Fruit fly (Drosophila melanogaster): ENCODE measurements around the gene CG7110.

CG7110 gene

dm6 chr2L:13399565-13399964 is 774 bp downstream of the CG7110 start (continued):
- TF ChIP-seq Vsx1 (GFP tag; optimal IDR thresholded peaks at IDR 0.05): no peak
- no peak for TF ChIP-seq ara (GFP tag; IDR thresholded peaks at IDR 0.05)
- TF ChIP-seq fd64A (GFP tag; optimal IDR thresholded peaks at IDR 0.05): no peak
- TF ChIP-seq pita (GFP tag; optimal IDR thresholded peaks at IDR 0.05): no peak
- no peak for TF ChIP-seq hbn (GFP tag; IDR thresholded peaks at IDR 0.05; ENCODE audit: partially characterized antibody)
- no peak for TF ChIP-seq Awh (GFP tag; IDR thresholded peaks at IDR 0.05)
- TF ChIP-seq CG6791 (GFP tag; IDR thresholded peaks at IDR 0.05; ENCODE audit: partially characterized antibody): no peak
- no peak for TF ChIP-seq CoRest (tag; optimal IDR thresholded peaks at IDR 0.05)
- TF ChIP-seq Pdp1 (GFP tag; optimal IDR thresholded peaks at IDR 0.05): peak in 1 of 2 experiments; percentile 4
- TF ChIP-seq MTF-1 (GFP tag; optimal IDR thresholded peaks at IDR 0.05; ENCODE audit: borderline replicate concordance): no peak
- no peak for TF ChIP-seq CG2202 (tag; optimal IDR thresholded peaks at IDR 0.05)
- no peak for TF ChIP-seq CG12155 (GFP tag; optimal IDR thresholded peaks at IDR 0.05)
- TF ChIP-seq Chrac-16 (GFP tag; optimal IDR thresholded peaks at IDR 0.05): no peak
- no peak for TF ChIP-seq CG14050 (GFP tag; IDR thresholded peaks at IDR 0.05)
- no peak for TF ChIP-seq fd96Cb (tag; optimal IDR thresholded peaks at IDR 0.05)
- peak; percentile 46; the same call in 1 of the 2 replicates for TF ChIP-seq slbo (GFP tag; IDR thresholded peaks at IDR 0.05)
- no peak for TF ChIP-seq CkIIα-i1 (GFP tag; IDR thresholded peaks at IDR 0.05)
- TF ChIP-seq CG32767 (GFP tag; IDR thresholded peaks at IDR 0.05): no peak
- TF ChIP-seq CG9215 (GFP tag; IDR thresholded peaks at IDR 0.05): no peak
- TF ChIP-seq CG12391 (tag; optimal IDR thresholded peaks at IDR 0.05): peak; percentile 2
- TF ChIP-seq maf-S (GFP tag; optimal IDR thresholded peaks at IDR 0.05): no peak
- no peak for TF ChIP-seq Asciz (GFP tag; optimal IDR thresholded peaks at IDR 0.05)
- TF ChIP-seq gcm2 (GFP tag; optimal IDR thresholded peaks at IDR 0.05): no peak
- TF ChIP-seq zfh2 (GFP tag; optimal IDR thresholded peaks at IDR 0.05): no peak
- no peak for TF ChIP-seq CG13287 (GFP tag; IDR thresholded peaks at IDR 0.05; ENCODE audit: partially characterized antibody)
- no peak for TF ChIP-seq CG9437 (GFP tag; optimal IDR thresholded peaks at IDR 0.05)
- TF ChIP-seq dmrt99B (tag; optimal IDR thresholded peaks at IDR 0.05): peak; percentile 11
- no peak for TF ChIP-seq CG30431 (GFP tag; optimal IDR thresholded peaks at IDR 0.05)
- no peak for TF ChIP-seq NFAT (GFP tag; IDR thresholded peaks at IDR 0.05)
- no peak for TF ChIP-seq Lhr (GFP tag; optimal IDR thresholded peaks at IDR 0.05)
- TF ChIP-seq ttk (GFP tag; IDR thresholded peaks at IDR 0.05): no peak
- TF ChIP-seq CG1647 (GFP tag; optimal IDR thresholded peaks at IDR 0.05): no peak
- TF ChIP-seq CG2889 (GFP tag; IDR thresholded peaks at IDR 0.05): no peak
- TF ChIP-seq bowl (GFP tag; IDR thresholded peaks at IDR 0.05): no peak
- TF ChIP-seq CG12942 (GFP tag; optimal IDR thresholded peaks at IDR 0.05): no peak
- TF ChIP-seq br (optimal IDR thresholded peaks at IDR 0.05): no peak
- peak; percentile 22 for TF ChIP-seq CG2678 (tag; optimal IDR thresholded peaks at IDR 0.05)
- no peak for TF ChIP-seq CG14014 (GFP tag; IDR thresholded peaks at IDR 0.05)
- no peak for TF ChIP-seq CG7963 (GFP tag; IDR thresholded peaks at IDR 0.05; ENCODE audit: partially characterized antibody)
- no peak for TF ChIP-seq trem (tag; optimal IDR thresholded peaks at IDR 0.05)
- TF ChIP-seq org-1 (GFP tag; optimal IDR thresholded peaks at IDR 0.05): no peak
- TF ChIP-seq lbe (GFP tag; optimal IDR thresholded peaks at IDR 0.05): no peak
- TF ChIP-seq CG13624 (GFP tag; optimal IDR thresholded peaks at IDR 0.05): no peak
- TF ChIP-seq chn (GFP tag; optimal IDR thresholded peaks at IDR 0.05): no peak
- no peak for TF ChIP-seq salm (tag; optimal IDR thresholded peaks at IDR 0.05)
- no peak for TF ChIP-seq Fer3 (tag; optimal IDR thresholded peaks at IDR 0.05)
- peak; percentile 17 for TF ChIP-seq unpg (GFP tag; optimal IDR thresholded peaks at IDR 0.05)
- no peak for TF ChIP-seq CG16779 (GFP tag; IDR thresholded peaks at IDR 0.05)
- no peak for TF ChIP-seq gt (GFP tag; IDR thresholded peaks at IDR 0.05)
- no peak for TF ChIP-seq esg (GFP tag; conservative IDR thresholded peaks at IDR 0.05)
- no peak for TF ChIP-seq fd3F (GFP tag; optimal IDR thresholded peaks at IDR 0.05)
- TF ChIP-seq jing (GFP tag; optimal IDR thresholded peaks at IDR 0.05): no peak
